Worm (Caenorhabditis elegans): Measurements from ENCODE around the gene C07H4.1.

ce11 chrII:9141110-9141509, 47.6 kb upstream of the C07H4.1 start:
- no peak for TF ChIP-seq nhr-28 (tag; optimal IDR thresholded peaks at IDR 0.05)
- TF ChIP-seq ama-1 (optimal IDR thresholded peaks at IDR 0.05), result no peak
- TF ChIP-seq egl-43 (GFP tag; IDR thresholded peaks at IDR 0.05), result no peak
- no peak for TF ChIP-seq aha-1 (tag)
- no peak for TF ChIP-seq D1046.2 (GFP tag; IDR thresholded peaks at IDR 0.05)
- no peak for TF ChIP-seq mdt-29 (GFP tag; IDR thresholded peaks at IDR 0.05)
- no peak for TF ChIP-seq ces-1 (GFP tag; optimal IDR thresholded peaks at IDR 0.05)
- TF ChIP-seq mdl-1 (tag; optimal IDR thresholded peaks at IDR 0.05), result no peak
- TF ChIP-seq zag-1 (tag; optimal IDR thresholded peaks at IDR 0.05), result no peak
- TF ChIP-seq unc-130 (GFP tag; optimal IDR thresholded peaks at IDR 0.05), result no peak

Data from whole organism, L4 larva.